Fruit fly (Drosophila melanogaster) Kc167 (cell line): ENCODE measurements around the gene CG10984.

Experiments used
- insv ChIP-seq: fragments of >200 bp; optimal IDR thresholded peaks from 3 replicates; lab custom pipeline; 2018; ENCODE audit warnings: missing external identifiers
- psq ChIP-seq: fragments of >200 bp; optimal IDR thresholded peaks from 2 replicates; lab custom pipeline; 2017; ENCODE audit warnings: missing external identifiers

- TF ChIP-seq psq (lab: Kevin White, UChicago) (no peak), insv (lab: Kevin White, UChicago) (no peak)
These were observed 38.5 kb upstream of the CG10984 start for dm6 chr3L:12711418-12711817.
